Worm (Caenorhabditis elegans): ENCODE data around the gene zig-5.

DNA sequence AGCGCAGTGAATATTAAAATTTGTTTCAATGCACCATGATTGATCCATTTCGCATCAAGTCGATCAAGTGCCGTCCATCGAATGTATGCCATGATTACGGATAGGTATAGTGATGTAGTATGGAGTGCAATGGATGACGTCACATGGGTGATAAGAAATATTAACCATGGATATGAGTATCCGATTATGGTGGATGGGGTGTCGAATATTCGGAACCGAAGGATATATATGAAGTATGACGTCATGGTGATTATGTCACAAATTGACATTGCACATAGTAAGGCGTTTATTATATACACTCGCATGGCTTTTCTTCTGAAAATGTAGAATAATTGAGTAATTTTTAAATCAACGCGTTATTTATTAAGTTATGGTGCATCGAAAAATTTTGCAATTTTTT lies 40.8 kb upstream of the zig-5 start:
- no peak for TF ChIP-seq unc-62 (GFP tag; optimal IDR thresholded peaks at IDR 0.05)
- TF ChIP-seq snpc-4 (tag; optimal IDR thresholded peaks at IDR 0.05) = no peak
- no peak for TF ChIP-seq mep-1 (tag; optimal IDR thresholded peaks at IDR 0.05)

All from whole organism, mixed stage, embryonic.